Worm (Caenorhabditis elegans) whole organism, L4 larva: ENCODE measurements around the gene vps-45.

Experiments used
- D1046.2 ChIP-seq: fragments of 200-800 bp; sonication (Bioruptor generic); IDR thresholded peaks from 2 replicates; pipeline ENCODE4 v1.3.6; 2022; ENCODE audit warnings: missing genetic modification characterization, missing compliant biosample characterization
- F26F4.8 ChIP-seq: fragments of 200-800 bp; sonication (Bioruptor generic); conservative IDR thresholded peaks from 2 replicates; pipeline ENCODE4 v1.3.6; 2022; ENCODE audit warnings: missing genetic modification characterization, missing compliant biosample characterization
- F49E8.2 ChIP-seq: sonication (generic microtip); optimal IDR thresholded peaks from 2 replicates; lab custom pipeline; 2016; ENCODE audit warnings: missing compliant biosample characterization, mild to moderate bottlenecking, missing genetic modification characterization, borderline replicate concordance
- R02D3.7 ChIP-seq: fragments of 150-350 bp; sonication (generic microtip); optimal IDR thresholded peaks from 3 replicates; lab custom pipeline; 2014; ENCODE audit warnings: missing biosample characterization, missing genetic modification characterization
- T26A8.4 ChIP-seq: fragments of 200-800 bp; sonication (Bioruptor generic); IDR thresholded peaks from 2 replicates; pipeline ENCODE4 v1.3.6; 2022; ENCODE audit warnings: missing genetic modification characterization, missing compliant biosample characterization
- Y105C5A.15 ChIP-seq: fragments of 200-800 bp; sonication (Bioruptor generic); IDR thresholded peaks from 2 replicates; pipeline ENCODE4 v1.3.6; 2022; ENCODE audit warnings: missing genetic modification characterization, missing compliant biosample characterization
- aha-1 ChIP-seq: fragments of 150-350 bp; peaks from one replicate; lab custom pipeline; 2014; ENCODE audit warnings: missing biosample characterization, missing genetic modification characterization
- aly-2 ChIP-seq: sonication (generic microtip); optimal IDR thresholded peaks from 2 replicates; lab custom pipeline; 2018; ENCODE audit warnings: missing biosample characterization, missing genetic modification characterization
- arid-1 ChIP-seq: fragments of 200-800 bp; sonication (Bioruptor generic); conservative IDR thresholded peaks from 2 replicates; pipeline ENCODE4 v1.3.6; 2022; ENCODE audit warnings: missing genetic modification reagents, missing genetic modification characterization, missing compliant biosample characterization
- attf-4 ChIP-seq: sonication (generic microtip); optimal IDR thresholded peaks from 3 replicates; lab custom pipeline; 2017; ENCODE audit warnings: missing biosample characterization, missing genetic modification characterization
- ceh-20 ChIP-seq: fragments of 200-800 bp; sonication (Bioruptor generic); IDR thresholded peaks from 2 replicates; pipeline ENCODE4 v1.3.6; 2022; ENCODE audit warnings: missing genetic modification reagents, missing genetic modification characterization, missing compliant biosample characterization
- ceh-44 ChIP-seq: fragments of 200-800 bp; sonication (Bioruptor generic); IDR thresholded peaks from 2 replicates; pipeline ENCODE4 v1.3.6; 2022; ENCODE audit warnings: missing genetic modification reagents, missing genetic modification characterization, missing compliant biosample characterization
- ceh-82 ChIP-seq: sonication (generic microtip); optimal IDR thresholded peaks from 2 replicates; lab custom pipeline; 2017; ENCODE audit warnings: missing biosample characterization, missing genetic modification characterization
- cey-2 ChIP-seq: sonication (generic microtip); optimal IDR thresholded peaks from 3 replicates; lab custom pipeline; 2017; ENCODE audit warnings: missing genetic modification characterization, mild to moderate bottlenecking, missing compliant biosample characterization, antibody characterized with exemption, borderline replicate concordance; ENCODE audit not compliant: insufficient read depth
- ctbp-1 ChIP-seq: fragments of 200-800 bp; sonication (Bioruptor generic); IDR thresholded peaks from 2 replicates; pipeline ENCODE4 v1.3.6; 2022; ENCODE audit warnings: missing genetic modification reagents, missing genetic modification characterization, missing compliant biosample characterization
- duxl-1 ChIP-seq: sonication (generic microtip); optimal IDR thresholded peaks from 2 replicates; lab custom pipeline; 2016; ENCODE audit warnings: mild to moderate bottlenecking, missing genetic modification characterization, moderate library complexity, missing compliant biosample characterization; ENCODE audit not compliant: poor library complexity
- dve-1 ChIP-seq: sonication (generic microtip); optimal IDR thresholded peaks from 2 replicates; lab custom pipeline; 2017; ENCODE audit warnings: antibody characterized with exemption, mild to moderate bottlenecking, missing genetic modification characterization, missing compliant biosample characterization; ENCODE audit not compliant: insufficient read depth
- egl-27 ChIP-seq: sonication (generic microtip); optimal IDR thresholded peaks from 3 replicates; lab custom pipeline; 2017; ENCODE audit warnings: missing biosample characterization, missing genetic modification reagents, missing genetic modification characterization
- fkh-10 ChIP-seq: fragments of 150-350 bp; optimal IDR thresholded peaks from 2 replicates; lab custom pipeline; 2014; ENCODE audit warnings: missing biosample characterization, missing genetic modification reagents, missing genetic modification characterization
- gei-8 ChIP-seq: fragments of 200-800 bp; sonication (Bioruptor generic); optimal IDR thresholded peaks from 2 replicates; lab custom pipeline; 2018; ENCODE audit warnings: mild to moderate bottlenecking, missing genetic modification characterization, missing compliant biosample characterization
- hlh-11 ChIP-seq: fragments of 200-800 bp; sonication (Bioruptor generic); optimal IDR thresholded peaks from 2 replicates; lab custom pipeline; 2018; ENCODE audit warnings: mild to moderate bottlenecking, missing genetic modification characterization, missing compliant biosample characterization
- hlh-30 ChIP-seq: sonication (generic microtip); optimal IDR thresholded peaks from 2 replicates; lab custom pipeline; 2017; ENCODE audit warnings: antibody characterized with exemption, mild to moderate bottlenecking, missing genetic modification characterization, missing compliant biosample characterization; ENCODE audit not compliant: insufficient read depth
- hmg-1.1 ChIP-seq: fragments of 200-800 bp; sonication (Bioruptor generic); IDR thresholded peaks from 2 replicates; pipeline ENCODE4 v1.3.6; 2022; ENCODE audit warnings: missing genetic modification reagents, missing genetic modification characterization, missing compliant biosample characterization
- lin-1 ChIP-seq: fragments of 200-800 bp; sonication (Bioruptor generic); IDR thresholded peaks from 2 replicates; pipeline ENCODE4 v1.3.6; 2022; ENCODE audit warnings: missing genetic modification reagents, missing genetic modification characterization, missing compliant biosample characterization
- lin-38 ChIP-seq: fragments of 200-800 bp; sonication (Bioruptor generic); IDR thresholded peaks from 2 replicates; pipeline ENCODE4 v1.3.6; 2022; ENCODE audit warnings: missing genetic modification reagents, missing genetic modification characterization, missing compliant biosample characterization
- madf-9 ChIP-seq: fragments of 200-800 bp; sonication (Bioruptor generic); conservative IDR thresholded peaks from 2 replicates; pipeline ENCODE4 v1.3.6; 2022; ENCODE audit warnings: missing genetic modification reagents, missing genetic modification characterization, missing compliant biosample characterization
- mdl-1 ChIP-seq, 2 experiments: fragments of 150-350 bp in 1 of 2; sonication (generic microtip) in 1 of 2; optimal IDR thresholded peaks; 2 replicates each; lab custom pipeline; 2014 to 2017; ENCODE audit warnings: missing biosample characterization in 2 of 2, missing genetic modification characterization in 2 of 2
- mxl-2 ChIP-seq: fragments of 200-800 bp; sonication (Bioruptor generic); conservative IDR thresholded peaks from 2 replicates; pipeline ENCODE4 v1.3.6; 2022; ENCODE audit warnings: missing genetic modification reagents, missing genetic modification characterization, missing compliant biosample characterization
- mxl-3 ChIP-seq: fragments of 200-800 bp; sonication (Bioruptor generic); optimal IDR thresholded peaks from 2 replicates; lab custom pipeline; 2018; ENCODE audit warnings: mild to moderate bottlenecking, missing genetic modification characterization, missing compliant biosample characterization
- nhr-10 ChIP-seq: fragments of 150-350 bp; optimal IDR thresholded peaks from 2 replicates; lab custom pipeline; 2014; ENCODE audit warnings: missing biosample characterization, missing genetic modification characterization
- nhr-111 ChIP-seq: fragments of 200-800 bp; sonication (Bioruptor generic); optimal IDR thresholded peaks from 2 replicates; lab custom pipeline; 2018; ENCODE audit warnings: mild to moderate bottlenecking, missing genetic modification characterization, missing compliant biosample characterization
- nhr-237 ChIP-seq: sonication (generic microtip); optimal IDR thresholded peaks from 2 replicates; lab custom pipeline; 2017; ENCODE audit warnings: missing biosample characterization, missing genetic modification characterization
- nhr-25 ChIP-seq: sonication (generic microtip); optimal IDR thresholded peaks from 2 replicates; lab custom pipeline; 2017; ENCODE audit warnings: missing genetic modification characterization, mild to moderate bottlenecking, missing compliant biosample characterization, antibody characterized with exemption, moderate library complexity, borderline replicate concordance; ENCODE audit not compliant: insufficient read depth
- nhr-28 ChIP-seq: fragments of 150-350 bp; optimal IDR thresholded peaks from 2 replicates; lab custom pipeline; 2014; ENCODE audit warnings: missing biosample characterization, missing genetic modification characterization
- nhr-48 ChIP-seq: sonication (generic microtip); optimal IDR thresholded peaks from 2 replicates; lab custom pipeline; 2016; ENCODE audit warnings: mild to moderate bottlenecking, missing genetic modification characterization, missing compliant biosample characterization
- php-3 ChIP-seq: fragments of 200-800 bp; sonication (Bioruptor generic); IDR thresholded peaks from 2 replicates; pipeline ENCODE4 v1.3.6; 2022; ENCODE audit warnings: missing genetic modification reagents, missing genetic modification characterization, missing compliant biosample characterization
- rbr-2 ChIP-seq: sonication (generic microtip); optimal IDR thresholded peaks from 2 replicates; lab custom pipeline; 2016; ENCODE audit warnings: missing genotype, missing genetic modification characterization, missing compliant biosample characterization
- set-16 ChIP-seq: fragments of 200-800 bp; sonication (Bioruptor generic); IDR thresholded peaks from 2 replicates; pipeline ENCODE4 v1.3.6; 2022; ENCODE audit warnings: missing genetic modification reagents, missing genetic modification characterization, missing compliant biosample characterization
- skn-1 ChIP-seq: fragments of 150-350 bp; optimal IDR thresholded peaks from 2 replicates; lab custom pipeline; 2014; ENCODE audit warnings: missing biosample characterization, missing genetic modification characterization
- snpc-4 ChIP-seq: fragments of 150-350 bp; optimal IDR thresholded peaks from 2 replicates; lab custom pipeline; 2014; ENCODE audit warnings: missing biosample characterization, missing genetic modification characterization
- spr-1 ChIP-seq: sonication (generic microtip); optimal IDR thresholded peaks from 2 replicates; lab custom pipeline; 2016; ENCODE audit warnings: mild to moderate bottlenecking, missing genetic modification characterization, missing compliant biosample characterization
- tag-97 ChIP-seq: fragments of 200-800 bp; sonication (Bioruptor generic); IDR thresholded peaks from 2 replicates; pipeline ENCODE4 v1.3.6; 2022; ENCODE audit warnings: missing genetic modification characterization, missing compliant biosample characterization
- unc-62 ChIP-seq, 3 experiments: fragments of 150-350 bp in 1 of 3; sonication (generic microtip); optimal IDR thresholded peaks in 2 of 3; peaks in 1 of 3; 1 replicate in 1 of 3; 2 replicates in 2 of 3; lab custom pipeline; 2014 to 2017; ENCODE audit warnings: missing biosample characterization in 3 of 3, missing genetic modification characterization in 3 of 3, missing genetic modification reagents in 3 of 3, missing genotype in 1 of 3
- zag-1 ChIP-seq: fragments of 150-350 bp; optimal IDR thresholded peaks from 2 replicates; lab custom pipeline; 2014; ENCODE audit warnings: missing biosample characterization, missing genetic modification characterization
- zfp-2 ChIP-seq: sonication (generic microtip); optimal IDR thresholded peaks from 2 replicates; lab custom pipeline; 2016; ENCODE audit warnings: mild to moderate bottlenecking, missing genetic modification characterization, missing compliant biosample characterization
- zfp-3 ChIP-seq: fragments of 200-800 bp; sonication (Bioruptor generic); conservative IDR thresholded peaks from 2 replicates; pipeline ENCODE4 v1.3.6; 2022; ENCODE audit warnings: missing genetic modification reagents, missing genetic modification characterization, missing compliant biosample characterization
- zip-2 ChIP-seq: fragments of 150-350 bp; optimal IDR thresholded peaks from 2 replicates; lab custom pipeline; 2014; ENCODE audit warnings: missing biosample characterization, missing genetic modification characterization
- ztf-7 ChIP-seq: fragments of 150-350 bp; optimal IDR thresholded peaks from 2 replicates; lab custom pipeline; 2014; ENCODE audit warnings: missing biosample characterization, missing genetic modification characterization

Gene vps-45

ce11 chrX:974499-975235, at the start of gene vps-45 (continued):
- no peak for TF ChIP-seq ceh-44 (GFP tag; lab: Robert Waterston, UW)
- no peak for TF ChIP-seq aly-2 (tag; lab: Kevin White, UChicago)
- TF ChIP-seq duxl-1 (tag; lab: Kevin White, UChicago) = peak; percentile 37
- no peak for TF ChIP-seq tag-97 (GFP tag; lab: Robert Waterston, UW)
- peak; percentile 13 for TF ChIP-seq dve-1
- TF ChIP-seq egl-27 (tag; lab: Kevin White, UChicago) = no peak
- no peak for TF ChIP-seq nhr-237
- no peak for TF ChIP-seq cey-2
- peak; percentile 45 for TF ChIP-seq mxl-3 (GFP tag; lab: Kevin White, UChicago)
- no peak for TF ChIP-seq zip-2 (tag; lab: Kevin White, UChicago)
- TF ChIP-seq F26F4.8 = no peak
- TF ChIP-seq zag-1 (tag; lab: Kevin White, UChicago) = no peak
- TF ChIP-seq D1046.2 (GFP tag; lab: Robert Waterston, UW) = no peak
- TF ChIP-seq arid-1 (GFP tag; lab: Robert Waterston, UW) = no peak
- no peak for TF ChIP-seq snpc-4 (tag; lab: Kevin White, UChicago)
- TF ChIP-seq aha-1 (tag; lab: Kevin White, UChicago) = peak; percentile 78
- peak; percentile 77 for TF ChIP-seq hmg-1.1 (GFP tag; lab: Robert Waterston, UW)
- no peak for TF ChIP-seq lin-1
- TF ChIP-seq zfp-2 (tag; lab: Kevin White, UChicago) = no peak
- TF ChIP-seq mdl-1 (tag; optimal IDR thresholded peaks at IDR 0.05; lab: Kevin White, UChicago) = no peak
- no peak for TF ChIP-seq ztf-7
- no peak for TF ChIP-seq nhr-48 (tag; lab: Kevin White, UChicago)
- TF ChIP-seq T26A8.4 (GFP tag; lab: Robert Waterston, UW) = no peak
- no peak for TF ChIP-seq nhr-28 (tag; lab: Kevin White, UChicago)
- TF ChIP-seq R02D3.7 (tag; lab: Kevin White, UChicago) = no peak
- no peak for TF ChIP-seq lin-38 (GFP tag; lab: Robert Waterston, UW)
- TF ChIP-seq ceh-82 = no peak
- TF ChIP-seq nhr-25 (tag; lab: Kevin White, UChicago) = no peak
- no peak for TF ChIP-seq nhr-111 (GFP tag; lab: Kevin White, UChicago)

- TF ChIP-seq php-3 (GFP tag; lab: Robert Waterston, UW) (no peak), aha-1 (tag; lab: Kevin White, UChicago) (peak; percentile 93), unc-62 (GFP tag; optimal IDR thresholded peaks at IDR 0.05 in 1 of 2; lab: Kevin White, UChicago) (peak in 1 of 2 experiments; percentile 37), unc-62 (tag; optimal IDR thresholded peaks at IDR 0.05; lab: Kevin White, UChicago) (no peak), cey-2 (no peak), hlh-30 (peak; percentile 22), spr-1 (no peak), nhr-10 (tag; lab: Kevin White, UChicago) (no peak), F49E8.2 (tag; lab: Kevin White, UChicago) (no peak), F26F4.8 (no peak), mdl-1 (tag; optimal IDR thresholded peaks at IDR 0.05; lab: Kevin White, UChicago) (peak in 1 of 2 experiments; percentile 35), skn-1 (tag; lab: Kevin White, UChicago) (no peak), ctbp-1 (GFP tag; lab: Robert Waterston, UW) (peak; percentile 60; the same call in 1 of the 2 replicates), attf-4 (tag; lab: Kevin White, UChicago) (no peak), hlh-11 (tag; lab: Kevin White, UChicago) (peak; percentile 31), gei-8 (GFP tag; lab: Kevin White, UChicago) (no peak), fkh-10 (GFP tag; lab: Kevin White, UChicago) (no peak), zfp-3 (GFP tag; lab: Robert Waterston, UW) (no peak), mxl-2 (GFP tag; lab: Robert Waterston, UW) (no peak), set-16 (GFP tag; lab: Robert Waterston, UW) (peak; percentile 93), Y105C5A.15 (GFP tag; lab: Robert Waterston, UW) (no peak), ceh-20 (GFP tag; lab: Robert Waterston, UW) (0 out of 2 replicates have a peak, but pooled peaks have one; percentile 22), rbr-2 (tag; lab: Kevin White, UChicago) (peak; percentile 34), arid-1 (GFP tag; lab: Robert Waterston, UW) (no peak), madf-9 (no peak)
Observed at ce11 chrX:1021835-1022311, 47.2 kb upstream of the vps-45 start.
